Worm (Caenorhabditis elegans): ENCODE measurements around the gene fat-5.

Gene fat-5

ce11 chrV:17723142-17723781 lies 1.5 kb upstream of the fat-5 start:
- TF ChIP-seq unc-62 (GFP tag; optimal IDR thresholded peaks at IDR 0.05) (no peak), hlh-1 (tag; optimal IDR thresholded peaks at IDR 0.05) (no peak), flh-1 (GFP tag; optimal IDR thresholded peaks at IDR 0.05) (no peak), elt-1 (tag; optimal IDR thresholded peaks at IDR 0.05; ENCODE audit: borderline replicate concordance, insufficient read depth) (no peak), mls-2 (tag; optimal IDR thresholded peaks at IDR 0.05) (no peak), pha-4 (tag; optimal IDR thresholded peaks at IDR 0.05) (no peak), bed-3 (GFP tag; optimal IDR thresholded peaks at IDR 0.05) (no peak), ztf-11 (tag; optimal IDR thresholded peaks at IDR 0.05) (no peak), cnd-1 (tag; optimal IDR thresholded peaks at IDR 0.05) (no peak), snpc-4 (tag; optimal IDR thresholded peaks at IDR 0.05) (no peak)

ce11 chrV:17728336-17728735 lies 3.5 kb downstream of the fat-5 start:
- TF ChIP-seq mls-2 (tag; optimal IDR thresholded peaks at IDR 0.05), result no peak
- TF ChIP-seq sem-2 (GFP tag; optimal IDR thresholded peaks at IDR 0.05), result no peak
- no peak for TF ChIP-seq tbx-8 (GFP tag; optimal IDR thresholded peaks at IDR 0.05)
- no peak for TF ChIP-seq lsy-2 (tag; optimal IDR thresholded peaks at IDR 0.05)
- no peak for TF ChIP-seq flh-1 (GFP tag; optimal IDR thresholded peaks at IDR 0.05)
- no peak for TF ChIP-seq ztf-11 (tag; optimal IDR thresholded peaks at IDR 0.05)
- peak; percentile 48 for TF ChIP-seq ham-2 (GFP tag; optimal IDR thresholded peaks at IDR 0.05)
- no peak for TF ChIP-seq drap-1 (GFP tag; optimal IDR thresholded peaks at IDR 0.05)

ce11 chrV:17728757-17729156 lies 4.0 kb downstream of the fat-5 start:
- TF ChIP-seq mep-1 (tag; optimal IDR thresholded peaks at IDR 0.05) (no peak), snpc-4 (tag; optimal IDR thresholded peaks at IDR 0.05) (no peak), tbx-8 (GFP tag; optimal IDR thresholded peaks at IDR 0.05) (no peak), sem-2 (GFP tag; optimal IDR thresholded peaks at IDR 0.05) (no peak), blmp-1 (tag; optimal IDR thresholded peaks at IDR 0.05) (no peak), nhr-76 (tag; optimal IDR thresholded peaks at IDR 0.05) (no peak), drap-1 (GFP tag; optimal IDR thresholded peaks at IDR 0.05) (no peak), hlh-1 (tag; optimal IDR thresholded peaks at IDR 0.05) (peak; percentile 81), unc-120 (tag; optimal IDR thresholded peaks at IDR 0.05; ENCODE audit: poor library complexity, severe bottlenecking) (no peak), lin-32 (GFP tag; optimal IDR thresholded peaks at IDR 0.05) (no peak), lsy-2 (tag; optimal IDR thresholded peaks at IDR 0.05) (no peak), bed-3 (GFP tag; optimal IDR thresholded peaks at IDR 0.05) (no peak), cnd-1 (tag; optimal IDR thresholded peaks at IDR 0.05) (no peak), nhr-237 (tag; optimal IDR thresholded peaks at IDR 0.05) (no peak), nhr-28 (tag; optimal IDR thresholded peaks at IDR 0.05) (no peak), ceh-39 (tag; optimal IDR thresholded peaks at IDR 0.05) (no peak), unc-62 (GFP tag; optimal IDR thresholded peaks at IDR 0.05) (peak; percentile 81), ham-2 (GFP tag; optimal IDR thresholded peaks at IDR 0.05) (no peak)

- TF ChIP-seq ham-2 (GFP tag; optimal IDR thresholded peaks at IDR 0.05) (no peak), hlh-1 (tag; optimal IDR thresholded peaks at IDR 0.05) (peak; percentile 26), lin-13 (tag; optimal IDR thresholded peaks at IDR 0.05) (no peak)
These were observed 7.7 kb downstream of the fat-5 start, which contains the start of gene twk-42 for ce11 chrV:17732516-17732915. Gene twk-42, minus strand, starts transcription at chrV:17732616.

- no peak for TF ChIP-seq elt-1 (tag; optimal IDR thresholded peaks at IDR 0.05; ENCODE audit: borderline replicate concordance, insufficient read depth)
- no peak for TF ChIP-seq flh-1 (GFP tag; optimal IDR thresholded peaks at IDR 0.05)
- no peak for TF ChIP-seq nhr-76 (tag; optimal IDR thresholded peaks at IDR 0.05)
- TF ChIP-seq sptf-1 (tag; optimal IDR thresholded peaks at IDR 0.05), result no peak
- TF ChIP-seq zip-8 (tag; optimal IDR thresholded peaks at IDR 0.05), result no peak
- no peak for TF ChIP-seq nhr-237 (tag; optimal IDR thresholded peaks at IDR 0.05)
- no peak for TF ChIP-seq unc-39 (tag; optimal IDR thresholded peaks at IDR 0.05)
- no peak for TF ChIP-seq ceh-39 (tag; optimal IDR thresholded peaks at IDR 0.05)
- TF ChIP-seq ceh-43 (GFP tag; optimal IDR thresholded peaks at IDR 0.05), result no peak
- no peak for TF ChIP-seq drap-1 (GFP tag; optimal IDR thresholded peaks at IDR 0.05)
- no peak for TF ChIP-seq bed-3 (GFP tag; optimal IDR thresholded peaks at IDR 0.05)
- no peak for TF ChIP-seq M03D4.4 (tag; optimal IDR thresholded peaks at IDR 0.05)
- TF ChIP-seq snpc-4 (tag; optimal IDR thresholded peaks at IDR 0.05), result no peak
- no peak for TF ChIP-seq mep-1 (tag; optimal IDR thresholded peaks at IDR 0.05)
- TF ChIP-seq ceh-83 (GFP tag; optimal IDR thresholded peaks at IDR 0.05), result no peak
- TF ChIP-seq blmp-1 (tag; optimal IDR thresholded peaks at IDR 0.05), result no peak
These were observed 15.0 kb downstream of the fat-5 start, which contains the start of gene cutl-4 for ce11 chrV:17739801-17740200. Gene cutl-4, minus strand, starts transcription at chrV:17739901.

Measured in whole organism, mixed stage, embryonic.